Fruit fly (Drosophila melanogaster): ENCODE measurements around the gene fz4.

DNA sequence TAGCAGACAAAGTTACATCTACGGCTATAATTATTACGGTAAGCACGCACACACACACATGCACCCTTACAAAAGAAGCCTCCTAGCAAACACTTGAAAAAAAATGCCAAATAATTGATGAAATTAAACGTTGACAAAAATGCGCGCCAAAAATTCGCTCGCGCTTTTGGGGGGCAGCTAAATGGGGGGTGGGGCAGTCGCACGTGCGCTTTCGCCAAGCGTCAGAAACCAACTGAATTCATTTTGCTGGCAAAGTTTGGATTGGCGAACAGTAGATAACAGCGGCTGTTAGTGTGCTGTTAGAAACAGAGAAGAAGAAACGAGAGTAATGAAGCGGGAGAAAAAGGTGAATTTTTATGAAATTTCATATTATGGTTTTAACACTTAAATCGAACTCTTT is 44.3 kb downstream of the fz4 start, which contains the start of gene CG12541:
- no peak for TF ChIP-seq CG33017 (tag; optimal IDR thresholded peaks at IDR 0.05)
- TF ChIP-seq toe (GFP tag; optimal IDR thresholded peaks at IDR 0.05) = no peak
- TF ChIP-seq ovo (GFP tag; optimal IDR thresholded peaks at IDR 0.05) = no peak
- no peak for TF ChIP-seq CG7101 (tag; optimal IDR thresholded peaks at IDR 0.05)
- TF ChIP-seq pad (GFP tag; optimal IDR thresholded peaks at IDR 0.05) = no peak
